Fruit fly (Drosophila melanogaster) whole organism, embryonic: Measurements from ENCODE around the gene CG46308.

Experiments used
- CG10462 ChIP-seq: fragments of 200-800 bp; sonication (Bioruptor generic); optimal IDR thresholded peaks from 2 replicates; lab custom pipeline; 2016; ENCODE audit warnings: missing biosample characterization, missing genetic modification characterization
- CG10543 ChIP-seq: fragments of 200-800 bp; sonication (Bioruptor generic); optimal IDR thresholded peaks from 3 replicates; lab custom pipeline; 2017; ENCODE audit warnings: missing biosample characterization, mild to moderate bottlenecking, missing genetic modification characterization, moderate library complexity
- CG12155 ChIP-seq: fragments of 200-800 bp; sonication (Bioruptor generic); optimal IDR thresholded peaks from 3 replicates; lab custom pipeline; 2016; ENCODE audit warnings: missing biosample characterization, missing genetic modification characterization
- CG13287 ChIP-seq: fragments of 200-800 bp; sonication (Bioruptor generic); IDR thresholded peaks from 2 replicates; pipeline ENCODE4 v1.3.6; 2022; ENCODE audit warnings: missing biosample characterization, missing genetic modification characterization; ENCODE audit not compliant: partially characterized antibody
- CG13296 ChIP-seq: fragments of 200-800 bp; sonication (Bioruptor generic); optimal IDR thresholded peaks from 3 replicates; lab custom pipeline; 2018; ENCODE audit warnings: missing biosample characterization, mild to moderate bottlenecking, missing genetic modification characterization
- CG13424 ChIP-seq: fragments of 200-800 bp; sonication (Bioruptor generic); optimal IDR thresholded peaks from 2 replicates; lab custom pipeline; 2019; ENCODE audit warnings: missing biosample characterization, mild to moderate bottlenecking, missing genetic modification characterization, moderate library complexity
- CG1603 ChIP-seq: fragments of 200-800 bp; sonication (Bioruptor generic); optimal IDR thresholded peaks from 2 replicates; lab custom pipeline; 2019; ENCODE audit warnings: missing biosample characterization, mild to moderate bottlenecking, missing genetic modification characterization, moderate library complexity
- CG17568 ChIP-seq: fragments of 200-800 bp; sonication (Bioruptor generic); optimal IDR thresholded peaks from 2 replicates; lab custom pipeline; 2018; ENCODE audit warnings: missing biosample characterization, mild to moderate bottlenecking, missing genetic modification characterization, moderate library complexity
- CG2129 ChIP-seq: fragments of 200-800 bp; sonication (Bioruptor generic); IDR thresholded peaks from 2 replicates; pipeline ENCODE4 v1.3.6; 2022; ENCODE audit warnings: missing biosample characterization, missing genetic modification characterization; ENCODE audit not compliant: partially characterized antibody
- CG30431 ChIP-seq: fragments of 200-800 bp; sonication (Bioruptor generic); optimal IDR thresholded peaks from 2 replicates; lab custom pipeline; 2017; ENCODE audit warnings: missing biosample characterization, missing genetic modification characterization
- CG31388 ChIP-seq: fragments of 200-800 bp; sonication (Bioruptor generic); optimal IDR thresholded peaks from 2 replicates; lab custom pipeline; 2016; ENCODE audit warnings: missing biosample characterization, missing genetic modification characterization
- CG31441 ChIP-seq: fragments of 200-800 bp; sonication (Bioruptor generic); IDR thresholded peaks from 2 replicates; pipeline ENCODE4 v1.3.6; 2022; ENCODE audit warnings: missing biosample characterization, missing genetic modification characterization
- CG6175 ChIP-seq: fragments of 200-800 bp; sonication (Bioruptor generic); IDR thresholded peaks from 3 replicates; pipeline ENCODE4 v1.3.6; 2022; ENCODE audit warnings: missing biosample characterization, missing genetic modification characterization
- CG6689 ChIP-seq: fragments of 200-800 bp; sonication (Bioruptor generic); IDR thresholded peaks from 2 replicates; pipeline ENCODE4 v1.3.6; 2022; ENCODE audit warnings: missing biosample characterization, missing genetic modification characterization
- CG8478 ChIP-seq: fragments of >200 bp; optimal IDR thresholded peaks from 2 replicates; lab custom pipeline; 2018
- CG8765 ChIP-seq: fragments of 200-800 bp; sonication (Bioruptor generic); IDR thresholded peaks from 2 replicates; pipeline ENCODE4 v1.3.6; 2022; ENCODE audit warnings: missing biosample characterization, missing genetic modification characterization
- CG9215 ChIP-seq: fragments of 200-800 bp; sonication (Bioruptor generic); IDR thresholded peaks from 2 replicates; pipeline ENCODE4 v1.3.6; 2022; ENCODE audit warnings: missing biosample characterization, missing genetic modification characterization
- CG9817 ChIP-seq: fragments of 200-800 bp; sonication (Bioruptor generic); optimal IDR thresholded peaks from 2 replicates; lab custom pipeline; 2018; ENCODE audit warnings: missing biosample characterization, mild to moderate bottlenecking, missing genetic modification characterization, moderate library complexity
- D19A ChIP-seq: fragments of 200-800 bp; optimal IDR thresholded peaks from 3 replicates; lab custom pipeline; 2019; ENCODE audit warnings: missing biosample characterization, mild to moderate bottlenecking, missing genetic modification characterization, moderate library complexity
- Dip3 ChIP-seq: fragments of 200-800 bp; sonication (Bioruptor generic); optimal IDR thresholded peaks from 3 replicates; lab custom pipeline; 2016; ENCODE audit warnings: missing biosample characterization, missing genetic modification characterization
- E2f1 ChIP-seq: fragments of 200-800 bp; sonication (Bioruptor generic); IDR thresholded peaks from 2 replicates; pipeline ENCODE4 v1.3.6; 2022; ENCODE audit warnings: missing biosample characterization, missing genetic modification characterization
- Fer1 ChIP-seq: fragments of 200-800 bp; sonication (Bioruptor generic); optimal IDR thresholded peaks from 2 replicates; lab custom pipeline; 2017; ENCODE audit warnings: missing biosample characterization, mild to moderate bottlenecking, missing genetic modification characterization
- Hey ChIP-seq: fragments of 200-800 bp; sonication (Bioruptor generic); optimal IDR thresholded peaks from 3 replicates; lab custom pipeline; 2018; ENCODE audit warnings: missing biosample characterization, mild to moderate bottlenecking, missing genetic modification characterization
- Hr78 ChIP-seq, 2 experiments: fragments of 200-800 bp in 1 of 2; fragments of >200 bp in 1 of 2; sonication (Bioruptor generic) in 1 of 2; optimal IDR thresholded peaks; 2 replicates each; lab custom pipeline; 2017 to 2019; ENCODE audit warnings: missing biosample characterization in 2 of 2, missing genetic modification characterization in 2 of 2, mild to moderate bottlenecking in 1 of 2, moderate library complexity in 1 of 2
- Kr ChIP-seq: fragments of 200-800 bp; sonication (Bioruptor generic); optimal IDR thresholded peaks from 2 replicates; lab custom pipeline; 2017; ENCODE audit warnings: missing biosample characterization, mild to moderate bottlenecking, missing genetic modification characterization
- MBD-R2 ChIP-seq: fragments of 200-800 bp; sonication (Bioruptor generic); IDR thresholded peaks from 2 replicates; pipeline ENCODE4 v1.3.6; 2022; ENCODE audit warnings: missing biosample characterization, missing genetic modification characterization
- Mad ChIP-seq: fragments of 200-800 bp; sonication (Bioruptor generic); optimal IDR thresholded peaks from 2 replicates; lab custom pipeline; 2016; ENCODE audit warnings: missing biosample characterization, missing genetic modification characterization
- NC2β ChIP-seq: fragments of 200-800 bp; sonication (Bioruptor generic); optimal IDR thresholded peaks from 2 replicates; lab custom pipeline; 2016; ENCODE audit warnings: missing biosample characterization, missing genetic modification characterization
- NfI ChIP-seq: fragments of 200-800 bp; sonication (Bioruptor generic); optimal IDR thresholded peaks from 3 replicates; lab custom pipeline; 2018; ENCODE audit warnings: missing biosample characterization, mild to moderate bottlenecking, missing genetic modification characterization, moderate library complexity
- Oli ChIP-seq: fragments of 200-800 bp; sonication (Bioruptor generic); optimal IDR thresholded peaks from 2 replicates; lab custom pipeline; 2018; ENCODE audit warnings: missing biosample characterization, mild to moderate bottlenecking, missing genetic modification characterization, moderate library complexity
- PHDP ChIP-seq: fragments of 200-800 bp; sonication (Bioruptor generic); optimal IDR thresholded peaks from 3 replicates; lab custom pipeline; 2018; ENCODE audit warnings: missing biosample characterization, mild to moderate bottlenecking, missing genetic modification characterization, moderate library complexity
- Rfx ChIP-seq: fragments of 200-800 bp; sonication (Bioruptor generic); IDR thresholded peaks from 2 replicates; pipeline ENCODE4 v1.3.6; 2022; ENCODE audit warnings: missing biosample characterization, missing genetic modification characterization
- Spps ChIP-seq: fragments of 200-800 bp; sonication (Bioruptor generic); optimal IDR thresholded peaks from 2 replicates; lab custom pipeline; 2018; ENCODE audit warnings: missing biosample characterization, mild to moderate bottlenecking, missing genetic modification characterization
- Trl ChIP-seq, 3 experiments: fragments of >200 bp in 2 of 3; fragments of 200-800 bp in 1 of 3; sonication (Bioruptor generic) in 1 of 3; optimal IDR thresholded peaks; 2 replicates in 1 of 3; 3 replicates in 2 of 3; lab custom pipeline; 2016 to 2017; ENCODE audit warnings: missing biosample characterization in 1 of 3, missing genetic modification characterization in 1 of 3
- Usf ChIP-seq: fragments of 200-800 bp; sonication (Bioruptor generic); optimal IDR thresholded peaks from 2 replicates; lab custom pipeline; 2017; ENCODE audit warnings: missing genotype, missing biosample characterization, missing genetic modification characterization
- ap ChIP-seq: fragments of 200-800 bp; sonication (Bioruptor generic); IDR thresholded peaks from 2 replicates; pipeline ENCODE4 v1.3.6; 2022; ENCODE audit warnings: missing biosample characterization, missing genetic modification characterization
- dmrt99B ChIP-seq: fragments of 200-800 bp; sonication (Bioruptor generic); optimal IDR thresholded peaks from 2 replicates; lab custom pipeline; 2018; ENCODE audit warnings: missing biosample characterization, mild to moderate bottlenecking, missing genetic modification characterization, moderate library complexity
- dysf ChIP-seq: fragments of 200-800 bp; sonication (Bioruptor generic); IDR thresholded peaks from 3 replicates; pipeline ENCODE4 v1.3.6; 2022; ENCODE audit warnings: missing biosample characterization, missing genetic modification characterization
- ems ChIP-seq: fragments of 200-800 bp; sonication (Bioruptor generic); optimal IDR thresholded peaks from 3 replicates; lab custom pipeline; 2016; ENCODE audit warnings: missing biosample characterization, missing genetic modification characterization
- gfzf ChIP-seq: fragments of 200-800 bp; sonication (Bioruptor generic); optimal IDR thresholded peaks from 2 replicates; lab custom pipeline; 2016; ENCODE audit warnings: missing biosample characterization, mild to moderate bottlenecking, missing genetic modification characterization, moderate library complexity
- ham ChIP-seq: fragments of 200-800 bp; sonication (Bioruptor generic); IDR thresholded peaks from 2 replicates; pipeline ENCODE4 v1.3.6; 2022; ENCODE audit warnings: missing biosample characterization, missing genetic modification characterization
- jumu ChIP-seq: fragments of 200-800 bp; sonication (Bioruptor generic); optimal IDR thresholded peaks from 3 replicates; lab custom pipeline; 2016; ENCODE audit warnings: missing biosample characterization, missing genetic modification characterization
- lbe ChIP-seq: fragments of 200-800 bp; sonication (Bioruptor generic); optimal IDR thresholded peaks from 2 replicates; lab custom pipeline; 2016; ENCODE audit warnings: missing biosample characterization, mild to moderate bottlenecking, missing genetic modification characterization
- mld ChIP-seq: fragments of 200-800 bp; sonication (Bioruptor generic); IDR thresholded peaks from 3 replicates; pipeline ENCODE4 v1.3.6; 2022; ENCODE audit warnings: missing biosample characterization, missing genetic modification characterization; ENCODE audit not compliant: partially characterized antibody
- peb ChIP-seq: fragments of 200-800 bp; sonication (Bioruptor generic); IDR thresholded peaks from 2 replicates; pipeline ENCODE4 v1.3.6; 2022; ENCODE audit warnings: missing biosample characterization, missing genetic modification characterization
- prd ChIP-seq, 3 experiments: fragments of >200 bp in 2 of 3; fragments of 200-800 bp in 1 of 3; sonication (Bioruptor generic) in 1 of 3; optimal IDR thresholded peaks in 2 of 3; IDR thresholded peaks in 1 of 3; 2 replicates in 2 of 3; 3 replicates in 1 of 3; pipeline versions ENCODE4 v1.3.6 to Lab custom; 2017 to 2022; ENCODE audit warnings: missing biosample characterization in 1 of 3, missing genetic modification characterization in 1 of 3
- tgo ChIP-seq: fragments of 200-800 bp; sonication (Bioruptor generic); IDR thresholded peaks from 3 replicates; pipeline ENCODE4 v1.3.6; 2022; ENCODE audit warnings: missing biosample characterization, missing genetic modification characterization
- tup ChIP-seq: fragments of 200-800 bp; sonication (Bioruptor generic); optimal IDR thresholded peaks from 2 replicates; lab custom pipeline; 2016; ENCODE audit warnings: missing biosample characterization, mild to moderate bottlenecking, missing genetic modification characterization, moderate library complexity

Gene CG46308

DNA sequence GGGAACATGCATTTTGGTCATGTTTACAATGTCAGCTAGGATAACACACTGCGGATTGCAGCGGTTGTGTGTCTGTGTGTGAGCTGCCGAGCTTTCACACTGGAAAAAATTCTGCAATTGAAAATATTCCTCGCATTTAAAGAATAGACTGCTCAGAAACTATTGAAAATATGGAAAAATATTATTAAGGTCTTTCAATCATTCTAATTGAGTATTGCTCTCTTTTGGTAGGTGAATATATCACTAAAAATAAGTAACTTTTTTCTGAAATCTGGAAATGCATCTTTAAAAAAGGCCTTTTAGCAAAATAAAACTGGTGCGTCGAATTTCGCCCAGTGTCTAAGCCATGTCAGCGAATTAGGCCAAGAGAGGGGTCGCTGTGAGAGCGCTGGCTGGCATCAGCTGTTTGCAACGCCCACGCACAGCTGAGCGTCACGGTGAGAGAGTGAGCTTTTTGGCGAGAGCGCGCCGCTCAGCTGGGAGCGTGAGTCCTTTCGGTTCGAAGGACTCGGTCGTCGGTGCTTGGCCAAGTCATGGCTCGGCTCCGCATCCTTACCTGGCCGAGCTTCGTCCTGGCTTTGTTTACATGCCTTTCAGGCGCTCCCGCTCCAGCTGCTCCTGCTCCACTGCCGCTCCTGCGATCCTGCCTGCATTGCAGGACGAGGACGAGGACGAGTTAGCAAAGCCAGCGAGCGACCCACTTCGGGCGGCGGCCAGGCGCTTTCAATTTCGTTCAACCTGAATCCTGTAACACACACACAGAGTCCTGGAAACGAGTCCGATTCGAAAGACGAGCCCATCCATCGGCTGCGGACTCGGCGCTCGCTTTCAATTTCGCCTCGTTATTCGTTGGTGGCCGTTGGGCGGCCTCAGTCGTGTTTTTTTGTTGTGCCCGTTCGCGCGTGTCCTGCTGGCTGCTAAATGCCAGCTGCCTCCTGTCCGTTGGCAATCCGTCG, at the start of gene CG46308 (continued):
- TF ChIP-seq jumu (GFP tag; lab: Kevin White, UChicago): peak; percentile 4
- no peak for TF ChIP-seq CG10462 (GFP tag; lab: Kevin White, UChicago)
- no peak for TF ChIP-seq ap (GFP tag; lab: Robert Waterston, UW)
- TF ChIP-seq ham (GFP tag; lab: Robert Waterston, UW): no peak
- TF ChIP-seq lbe (GFP tag; lab: Kevin White, UChicago): no peak
- TF ChIP-seq CG30431: no peak
- peak; percentile 16 for TF ChIP-seq CG9817 (tag; lab: Kevin White, UChicago)
- TF ChIP-seq CG17568 (GFP tag; lab: Kevin White, UChicago): no peak
- TF ChIP-seq CG8478: no peak
- no peak for TF ChIP-seq NC2β (GFP tag; lab: Kevin White, UChicago)
- peak; percentile 27; the same call in 1 of the 3 replicates for TF ChIP-seq dysf (GFP tag; lab: Robert Waterston, UW)
- TF ChIP-seq tgo (GFP tag; lab: Robert Waterston, UW): no peak
- no peak for TF ChIP-seq CG1603 (tag; lab: Kevin White, UChicago)
- no peak for TF ChIP-seq Dip3
- TF ChIP-seq CG6689 (GFP tag; lab: Robert Waterston, UW): no peak
- TF ChIP-seq Fer1: peak; percentile 62
- peak; percentile 44 for TF ChIP-seq CG13424
- no peak for TF ChIP-seq E2f1
- TF ChIP-seq NfI (GFP tag; lab: Kevin White, UChicago): peak; percentile 9
- no peak for TF ChIP-seq CG6175 (GFP tag; lab: Robert Waterston, UW)
- no peak for TF ChIP-seq CG13287 (GFP tag; lab: Robert Waterston, UW)
- TF ChIP-seq Hr78 (GFP tag; optimal IDR thresholded peaks at IDR 0.05; lab: Kevin White, UChicago): no peak
- no peak for TF ChIP-seq MBD-R2 (GFP tag; lab: Robert Waterston, UW)
- TF ChIP-seq ems (GFP tag; lab: Kevin White, UChicago): no peak
- peak; percentile 19 for TF ChIP-seq CG12155 (GFP tag; lab: Kevin White, UChicago)
- no peak for TF ChIP-seq Mad (GFP tag; lab: Kevin White, UChicago)
- TF ChIP-seq CG2129: no peak
- peak; percentile 8 for TF ChIP-seq Oli (tag; lab: Kevin White, UChicago)
- TF ChIP-seq tup (GFP tag; lab: Kevin White, UChicago): no peak
- TF ChIP-seq CG9215 (GFP tag; lab: Robert Waterston, UW): no peak
- TF ChIP-seq PHDP (tag; lab: Kevin White, UChicago): no peak
- TF ChIP-seq CG13296 (GFP tag; lab: Kevin White, UChicago): peak; percentile 43
- no peak for TF ChIP-seq peb
- no peak for TF ChIP-seq CG8765 (GFP tag; lab: Robert Waterston, UW)
- TF ChIP-seq prd (optimal IDR thresholded peaks at IDR 0.05; lab: Kevin White, UChicago): no peak
- TF ChIP-seq prd (GFP tag; IDR thresholded peaks at IDR 0.05; lab: Robert Waterston, UW): peak; percentile 45; the same call in 2 of the 3 replicates
- no peak for TF ChIP-seq CG10543 (GFP tag; lab: Kevin White, UChicago)
- TF ChIP-seq CG31441 (GFP tag; lab: Robert Waterston, UW): no peak
- TF ChIP-seq Kr (GFP tag; lab: Kevin White, UChicago): no peak
- TF ChIP-seq gfzf (GFP tag; lab: Kevin White, UChicago): no peak
- TF ChIP-seq Hey (tag; lab: Kevin White, UChicago): no peak
- no peak for TF ChIP-seq Usf (GFP tag; lab: Kevin White, UChicago)
- TF ChIP-seq Spps (tag; lab: Kevin White, UChicago): no peak
- peak; percentile 48 for TF ChIP-seq dmrt99B (tag; lab: Kevin White, UChicago)
- TF ChIP-seq Rfx: 0 out of 2 replicates have a peak, but pooled peaks have one; percentile 10
- TF ChIP-seq CG31388 (GFP tag; lab: Kevin White, UChicago): no peak
- TF ChIP-seq D19A (tag; lab: Kevin White, UChicago): no peak
- TF ChIP-seq mld (GFP tag; lab: Robert Waterston, UW): no peak
- TF ChIP-seq Trl (optimal IDR thresholded peaks at IDR 0.05; lab: Kevin White, UChicago): peak in 1 of 2 experiments; percentile 33
- peak; percentile 16 for TF ChIP-seq Trl (GFP tag; optimal IDR thresholded peaks at IDR 0.05; lab: Kevin White, UChicago)
